Worm (Caenorhabditis elegans) whole organism, late embryonic: ENCODE data around the gene hlh-15.

ENCODE experiments used
- F13H6.1 ChIP-seq: sonication (generic microtip); optimal IDR thresholded peaks from 2 replicates; lab custom pipeline; 2016; ENCODE audit warnings: missing genetic modification characterization, missing compliant biosample characterization
- ama-1 ChIP-seq: fragments of 150-350 bp; optimal IDR thresholded peaks from 2 replicates; lab custom pipeline; 2014
- ceh-14 ChIP-seq: sonication (generic microtip); optimal IDR thresholded peaks from 2 replicates; lab custom pipeline; 2016; ENCODE audit warnings: missing genotype, missing genetic modification characterization, missing compliant biosample characterization
- ceh-18 ChIP-seq: sonication (generic microtip); optimal IDR thresholded peaks from 2 replicates; lab custom pipeline; 2016; ENCODE audit warnings: missing genetic modification characterization, missing compliant biosample characterization
- mec-3 ChIP-seq: sonication (generic microtip); optimal IDR thresholded peaks from 2 replicates; lab custom pipeline; 2016; ENCODE audit warnings: borderline replicate concordance, missing genetic modification characterization, missing compliant biosample characterization
- nfya-1 ChIP-seq: sonication (generic microtip); optimal IDR thresholded peaks from 2 replicates; lab custom pipeline; 2017; ENCODE audit warnings: missing genetic modification characterization, mild to moderate bottlenecking, missing compliant biosample characterization, antibody characterized with exemption, moderate library complexity
- pha-2 ChIP-seq: sonication (generic microtip); optimal IDR thresholded peaks from 2 replicates; lab custom pipeline; 2017; ENCODE audit warnings: mild to moderate bottlenecking, missing genetic modification characterization, missing compliant biosample characterization
- pha-4 ChIP-seq: fragments of 150-350 bp; optimal IDR thresholded peaks from 2 replicates; lab custom pipeline; 2018; ENCODE audit warnings: missing biosample characterization, missing genetic modification reagents, missing genetic modification characterization
- pros-1 ChIP-seq: fragments of 150-350 bp; optimal IDR thresholded peaks from 2 replicates; lab custom pipeline; 2014; ENCODE audit warnings: missing biosample characterization, missing genetic modification reagents, missing genetic modification characterization
- rnt-1 ChIP-seq: sonication (generic microtip); optimal IDR thresholded peaks from 2 replicates; lab custom pipeline; 2016; ENCODE audit warnings: missing genetic modification characterization, missing compliant biosample characterization
- sox-2 ChIP-seq: fragments of 200-800 bp; sonication (Bioruptor generic); IDR thresholded peaks from 2 replicates; pipeline ENCODE4 v1.3.6; 2022; ENCODE audit warnings: missing genetic modification reagents, missing genetic modification characterization, missing compliant biosample characterization
- sox-4 ChIP-seq: sonication (generic microtip); optimal IDR thresholded peaks from 2 replicates; lab custom pipeline; 2017; ENCODE audit warnings: mild to moderate bottlenecking, missing genetic modification characterization, inconsistent platforms, missing compliant biosample characterization
- unc-55 ChIP-seq: sonication (generic microtip); optimal IDR thresholded peaks from 2 replicates; lab custom pipeline; 2017; ENCODE audit warnings: missing biosample characterization, missing genetic modification reagents, missing genetic modification characterization
- ztf-16 ChIP-seq: sonication (generic microtip); optimal IDR thresholded peaks from 2 replicates; lab custom pipeline; 2017; ENCODE audit warnings: missing genetic modification characterization, missing compliant biosample characterization

DNA sequence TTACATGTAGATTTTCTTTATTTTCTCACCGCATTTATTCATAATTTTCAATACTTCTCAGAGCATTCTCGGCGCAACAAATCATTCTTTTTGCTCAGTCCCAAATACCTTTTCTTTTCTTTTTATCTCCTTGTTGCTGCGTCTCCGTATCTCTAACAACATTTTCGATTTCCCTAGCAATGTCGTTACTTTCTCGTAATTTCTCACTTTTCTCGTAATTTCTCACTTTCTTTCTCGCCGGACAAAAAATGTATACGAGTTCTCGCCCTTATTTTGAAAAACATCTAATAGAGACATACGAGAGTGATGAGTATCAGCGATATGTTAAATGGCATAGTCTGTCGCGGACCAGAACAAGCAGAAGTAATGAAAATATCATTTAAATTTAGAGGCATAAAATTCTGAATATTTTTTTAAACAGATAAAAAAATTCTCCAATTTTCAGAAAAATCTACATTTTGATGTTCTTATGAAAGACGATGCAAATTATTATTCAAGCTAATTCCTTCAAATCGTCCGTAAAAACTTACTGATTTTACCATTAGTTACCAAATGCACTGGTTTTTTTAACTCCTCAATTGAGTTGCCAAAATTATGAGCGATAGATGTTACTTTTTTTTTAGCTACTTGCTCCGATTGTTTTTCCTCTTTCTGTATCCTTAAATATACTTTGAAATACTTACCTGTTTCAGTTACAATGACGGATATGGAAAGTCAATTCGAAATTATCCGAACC lies 37.7 kb downstream of the hlh-15 start, which contains the start of gene F47G3.3:
- no peak for TF ChIP-seq ama-1 (lab: Kevin White, UChicago)
- no peak for TF ChIP-seq pha-4 (tag; lab: Kevin White, UChicago)
- no peak for TF ChIP-seq ceh-14 (tag; lab: Kevin White, UChicago)
- no peak for TF ChIP-seq rnt-1 (tag; lab: Kevin White, UChicago)
- TF ChIP-seq ztf-16 (tag; lab: Kevin White, UChicago), result no peak
- TF ChIP-seq sox-2 (GFP tag; lab: Robert Waterston, UW), result no peak
- no peak for TF ChIP-seq unc-55 (GFP tag; lab: Kevin White, UChicago)
- TF ChIP-seq pros-1 (tag; lab: Kevin White, UChicago), result no peak
- TF ChIP-seq nfya-1 (tag; lab: Kevin White, UChicago), result no peak
- no peak for TF ChIP-seq ceh-18
- no peak for TF ChIP-seq mec-3
- TF ChIP-seq F13H6.1 (tag; lab: Kevin White, UChicago), result no peak
- no peak for TF ChIP-seq sox-4
- TF ChIP-seq pha-2, result no peak
